Fruit fly (Drosophila melanogaster): ENCODE measurements around the gene CG18249.

dm6 chr3R:8197137-8197536 lies 22.8 kb upstream of the CG18249 start:
- TF ChIP-seq CG7101 (tag; optimal IDR thresholded peaks at IDR 0.05) = no peak
- no peak for TF ChIP-seq CG7045 (GFP tag; optimal IDR thresholded peaks at IDR 0.05)
- TF ChIP-seq Clk (GFP tag; optimal IDR thresholded peaks at IDR 0.05) = no peak
- no peak for TF ChIP-seq pad (GFP tag; optimal IDR thresholded peaks at IDR 0.05)
